Fruit fly (Drosophila melanogaster): ENCODE measurements around the gene CG42764.

- no peak for TF ChIP-seq psq (optimal IDR thresholded peaks at IDR 0.05)
- no peak for TF ChIP-seq h (optimal IDR thresholded peaks at IDR 0.05)
- TF ChIP-seq ttk (optimal IDR thresholded peaks at IDR 0.05) = no peak
- no peak for TF ChIP-seq Sin3A (optimal IDR thresholded peaks at IDR 0.05)
- no peak for TF ChIP-seq Myc (optimal IDR thresholded peaks at IDR 0.05)
- no peak for TF ChIP-seq insv (optimal IDR thresholded peaks at IDR 0.05)
Observed at dm6 chr3L:20474197-20474788, 8.5 kb upstream of the CG42764 start, which contains the start of gene isoQC.

All from Kc167 (cell line).